Fruit fly (Drosophila melanogaster): ENCODE data around the gene CG17122.
A peak's percentile ranks its signal among the peaks of the same experiment; 100 is the strongest.

CG17122 gene

dm6 chr3L:20247513-20248173 is 27.5 kb downstream of the CG17122 start, which contains the start of gene rdgC (continued):
- TF ChIP-seq CG7963 (GFP tag; IDR thresholded peaks at IDR 0.05; ENCODE audit: partially characterized antibody) (no peak), tgo (GFP tag; IDR thresholded peaks at IDR 0.05) (peak; percentile 96), unpg (GFP tag; optimal IDR thresholded peaks at IDR 0.05) (peak; percentile 97), CG9817 (tag; optimal IDR thresholded peaks at IDR 0.05) (peak; percentile 91), ATbp (GFP tag; optimal IDR thresholded peaks at IDR 0.05) (peak; percentile 95), zen (tag; optimal IDR thresholded peaks at IDR 0.05) (peak; percentile 88), HLHmδ (GFP tag; optimal IDR thresholded peaks at IDR 0.05) (no peak), kah (GFP tag; optimal IDR thresholded peaks at IDR 0.05) (peak; percentile 87), Xrp1 (GFP tag; IDR thresholded peaks at IDR 0.05) (peak; percentile 97), Poxn (GFP tag; IDR thresholded peaks at IDR 0.05) (peak; percentile 81), CG12769 (tag; optimal IDR thresholded peaks at IDR 0.05) (peak; percentile 99), CG6791 (GFP tag; IDR thresholded peaks at IDR 0.05; ENCODE audit: partially characterized antibody) (no peak), CG10565 (GFP tag; optimal IDR thresholded peaks at IDR 0.05) (peak; percentile 68), CG9215 (GFP tag; IDR thresholded peaks at IDR 0.05) (peak; percentile 92), CG1529 (GFP tag; optimal IDR thresholded peaks at IDR 0.05) (peak; percentile 85), CG12104 (GFP tag; optimal IDR thresholded peaks at IDR 0.05) (peak; percentile 90), C15 (GFP tag; IDR thresholded peaks at IDR 0.05) (peak; percentile 95), CG1792 (GFP tag; optimal IDR thresholded peaks at IDR 0.05) (peak; percentile 95), CG33557 (GFP tag; optimal IDR thresholded peaks at IDR 0.05) (no peak), CG7745 (tag; optimal IDR thresholded peaks at IDR 0.05) (no peak), CG1602 (GFP tag; optimal IDR thresholded peaks at IDR 0.05) (peak; percentile 90), sc (optimal IDR thresholded peaks at IDR 0.05) (no peak), sc (GFP tag; optimal IDR thresholded peaks at IDR 0.05) (peak; percentile 83), Dbx (GFP tag; IDR thresholded peaks at IDR 0.05) (peak; percentile 98), CG11247 (GFP tag; IDR thresholded peaks at IDR 0.05) (peak; percentile 94), CG2129 (GFP tag; IDR thresholded peaks at IDR 0.05; ENCODE audit: partially characterized antibody) (no peak), CG31224 (GFP tag; IDR thresholded peaks at IDR 0.05) (peak; percentile 91), tna (GFP tag; IDR thresholded peaks at IDR 0.05; ENCODE audit: partially characterized antibody) (no peak), CG3281 (GFP tag; optimal IDR thresholded peaks at IDR 0.05) (peak; percentile 94), lov (optimal IDR thresholded peaks at IDR 0.05) (no peak), lov (GFP tag; IDR thresholded peaks at IDR 0.05) (peak; percentile 91), CG12942 (GFP tag; optimal IDR thresholded peaks at IDR 0.05) (peak; percentile 93), CG2116 (GFP tag; optimal IDR thresholded peaks at IDR 0.05) (peak; percentile 74), stwl (tag; optimal IDR thresholded peaks at IDR 0.05) (no peak), ase (GFP tag; IDR thresholded peaks at IDR 0.05) (peak; percentile 96), Chrac-16 (GFP tag; optimal IDR thresholded peaks at IDR 0.05) (peak; percentile 90), Atf-2 (GFP tag; optimal IDR thresholded peaks at IDR 0.05) (peak; percentile 91), Adf1 (GFP tag; IDR thresholded peaks at IDR 0.05) (peak; percentile 99), hbn (GFP tag; IDR thresholded peaks at IDR 0.05; ENCODE audit: partially characterized antibody) (no peak), CG18262 (tag; optimal IDR thresholded peaks at IDR 0.05) (peak; percentile 92), tx (GFP tag; optimal IDR thresholded peaks at IDR 0.05) (peak; percentile 91), Aef1 (GFP tag; IDR thresholded peaks at IDR 0.05) (peak; percentile 96), slp2 (GFP tag; optimal IDR thresholded peaks at IDR 0.05) (peak; percentile 93), Ptx1 (GFP tag; IDR thresholded peaks at IDR 0.05) (peak; percentile 96), inv (GFP tag; IDR thresholded peaks at IDR 0.05; ENCODE audit: partially characterized antibody) (no peak), bigmax (GFP tag; optimal IDR thresholded peaks at IDR 0.05) (peak; percentile 71), ttk (GFP tag; IDR thresholded peaks at IDR 0.05) (peak; percentile 97), lbe (GFP tag; optimal IDR thresholded peaks at IDR 0.05) (peak; percentile 54), gce (GFP tag; IDR thresholded peaks at IDR 0.05) (peak; percentile 96), pita (GFP tag; optimal IDR thresholded peaks at IDR 0.05) (no peak)

Measured in whole organism, embryonic.